Worm (Caenorhabditis elegans) whole organism, L2 larva: Measurements from ENCODE around the gene R04B5.1.

Source experiments
- alr-1 ChIP-seq: fragments of 150-350 bp; optimal IDR thresholded peaks from 2 replicates; lab custom pipeline; 2014; ENCODE audit warnings: missing biosample characterization, missing genetic modification characterization
- ama-1 ChIP-seq: fragments of 150-350 bp; optimal IDR thresholded peaks from 2 replicates; lab custom pipeline; 2018; ENCODE audit warnings: inconsistent platforms
- ceh-16 ChIP-seq: fragments of 150-350 bp; optimal IDR thresholded peaks from 2 replicates; lab custom pipeline; 2014; ENCODE audit warnings: missing biosample characterization, missing genetic modification characterization
- lsy-2 ChIP-seq, 2 experiments: fragments of 150-350 bp in 1 of 2; sonication (generic microtip) in 1 of 2; optimal IDR thresholded peaks; 2 replicates each; lab custom pipeline; 2014 to 2017; ENCODE audit warnings: missing biosample characterization in 2 of 2, missing genetic modification characterization in 2 of 2
- nhr-12 ChIP-seq: fragments of 150-350 bp; optimal IDR thresholded peaks from 2 replicates; lab custom pipeline; 2014; ENCODE audit warnings: missing biosample characterization, missing genetic modification characterization
- skn-1 ChIP-seq: sonication (generic microtip); optimal IDR thresholded peaks from 2 replicates; lab custom pipeline; 2017; ENCODE audit warnings: missing biosample characterization, missing genetic modification characterization
- snpc-4 ChIP-seq: fragments of 150-350 bp; optimal IDR thresholded peaks from 2 replicates; lab custom pipeline; 2014; ENCODE audit warnings: missing biosample characterization, missing genetic modification characterization
- unc-62 ChIP-seq: fragments of 150-350 bp; optimal IDR thresholded peaks from 2 replicates; lab custom pipeline; 2014; ENCODE audit warnings: missing biosample characterization, missing genetic modification reagents, missing genetic modification characterization
- zag-1 ChIP-seq: fragments of 150-350 bp; optimal IDR thresholded peaks from 2 replicates; lab custom pipeline; 2014; ENCODE audit warnings: missing biosample characterization, missing genetic modification characterization

DNA sequence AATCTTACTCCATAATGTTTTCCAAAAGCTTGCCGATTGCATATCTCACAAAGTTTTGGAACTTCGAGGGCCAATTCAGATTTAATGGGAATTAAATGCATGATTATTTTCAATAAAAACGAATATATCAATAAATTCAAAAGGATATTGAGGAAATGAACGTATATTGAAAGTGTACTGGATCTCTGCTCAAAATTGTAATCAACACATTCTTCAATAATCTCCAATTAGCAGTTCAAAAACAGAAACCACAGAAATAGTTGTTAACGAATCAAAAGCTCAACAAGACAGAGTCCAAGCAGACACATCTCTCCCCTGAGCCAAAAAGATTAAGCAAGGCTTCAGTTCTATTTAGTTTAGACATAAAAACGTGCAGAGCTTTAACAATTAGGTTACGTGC, 7.6 kb downstream of the R04B5.1 start, which contains the start of gene nhr-192:
- TF ChIP-seq unc-62 (GFP tag; lab: Kevin White, UChicago): no peak
- TF ChIP-seq nhr-12 (tag; lab: Kevin White, UChicago): no peak
- TF ChIP-seq ama-1 (lab: Kevin White, UChicago): no peak
- TF ChIP-seq skn-1 (tag; lab: Kevin White, UChicago): no peak
- no peak for TF ChIP-seq snpc-4
- TF ChIP-seq alr-1 (tag; lab: Kevin White, UChicago): no peak
- TF ChIP-seq zag-1: no peak
- TF ChIP-seq lsy-2 (tag; optimal IDR thresholded peaks at IDR 0.05; lab: Kevin White, UChicago): no peak
- no peak for TF ChIP-seq ceh-16 (tag; lab: Kevin White, UChicago)
